Worm (Caenorhabditis elegans) whole organism, midembryonic: ENCODE results near the gene C18C4.7.
A peak's percentile ranks its signal among the peaks of the same experiment; 100 is the strongest.

ENCODE experiments used
- T22C8.4 ChIP-seq: fragments of 200-800 bp; sonication (Bioruptor generic); IDR thresholded peaks from 2 replicates; pipeline ENCODE4 v1.3.6; 2022; ENCODE audit warnings: missing genetic modification characterization, missing compliant biosample characterization
- cog-1 ChIP-seq: sonication (generic microtip); optimal IDR thresholded peaks from 2 replicates; lab custom pipeline; 2016; ENCODE audit warnings: missing genetic modification characterization, missing compliant biosample characterization
- flt-1 ChIP-seq: fragments of 200-800 bp; sonication (Bioruptor generic); IDR thresholded peaks from 2 replicates; pipeline ENCODE4 v1.3.6; 2022; ENCODE audit warnings: missing genetic modification characterization, missing compliant biosample characterization
- klf-2 ChIP-seq: fragments of 200-800 bp; sonication (Bioruptor generic); conservative IDR thresholded peaks from 2 replicates; pipeline ENCODE4 v1.3.6; 2022; ENCODE audit warnings: missing genetic modification reagents, missing genetic modification characterization, missing compliant biosample characterization
- med-1 ChIP-seq: sonication (generic microtip); optimal IDR thresholded peaks from 2 replicates; lab custom pipeline; 2017; ENCODE audit warnings: missing genetic modification characterization, mild to moderate bottlenecking, missing compliant biosample characterization, antibody characterized with exemption, missing genetic modification reagents; ENCODE audit not compliant: insufficient read depth
- ref-1 ChIP-seq: fragments of 200-800 bp; sonication (Bioruptor generic); conservative IDR thresholded peaks from 2 replicates; pipeline ENCODE4 v1.3.6; 2022; ENCODE audit warnings: missing genetic modification reagents, missing genetic modification characterization, missing compliant biosample characterization
- tab-1 ChIP-seq: fragments of 200-800 bp; sonication (Bioruptor generic); IDR thresholded peaks from 2 replicates; pipeline ENCODE4 v1.3.6; 2022; ENCODE audit warnings: missing genetic modification characterization, missing compliant biosample characterization
- ztf-23 ChIP-seq: fragments of 200-800 bp; sonication (Bioruptor generic); IDR thresholded peaks from 2 replicates; pipeline ENCODE4 v1.3.6; 2022; ENCODE audit warnings: missing genetic modification reagents, missing genetic modification characterization, missing compliant biosample characterization
- ztf-29 ChIP-seq: fragments of 200-800 bp; sonication (Bioruptor generic); IDR thresholded peaks from 2 replicates; pipeline ENCODE4 v1.3.6; 2022; ENCODE audit warnings: missing genetic modification reagents, missing genetic modification characterization, missing compliant biosample characterization

C18C4.7 gene

DNA sequence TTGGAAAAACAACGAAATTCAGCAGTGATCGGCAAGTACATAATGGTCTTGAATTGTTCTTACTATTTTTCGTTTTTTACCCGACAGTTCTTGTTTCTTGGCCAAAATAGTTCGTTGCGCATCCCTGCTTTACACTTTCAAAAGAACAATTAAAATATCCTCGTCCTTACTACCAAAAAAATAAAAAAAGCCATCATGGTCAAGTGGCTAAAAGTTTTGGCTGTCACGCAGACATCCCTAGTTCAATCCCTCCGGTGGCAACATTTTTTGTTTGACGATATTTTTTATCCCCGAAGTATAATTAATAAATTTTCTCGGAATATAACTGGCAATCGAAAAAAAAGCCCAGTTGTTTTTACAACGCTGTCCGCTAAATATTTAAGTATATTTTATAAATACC lies 24.9 kb upstream of the C18C4.7 start:
- TF ChIP-seq cog-1 (tag; lab: Kevin White, UChicago): no peak
- no peak for TF ChIP-seq med-1 (GFP tag; lab: Kevin White, UChicago)
- no peak for TF ChIP-seq ztf-29 (GFP tag; lab: Robert Waterston, UW)
- TF ChIP-seq flt-1 (GFP tag; lab: Robert Waterston, UW): no peak
- no peak for TF ChIP-seq ztf-23 (GFP tag; lab: Robert Waterston, UW)

DNA sequence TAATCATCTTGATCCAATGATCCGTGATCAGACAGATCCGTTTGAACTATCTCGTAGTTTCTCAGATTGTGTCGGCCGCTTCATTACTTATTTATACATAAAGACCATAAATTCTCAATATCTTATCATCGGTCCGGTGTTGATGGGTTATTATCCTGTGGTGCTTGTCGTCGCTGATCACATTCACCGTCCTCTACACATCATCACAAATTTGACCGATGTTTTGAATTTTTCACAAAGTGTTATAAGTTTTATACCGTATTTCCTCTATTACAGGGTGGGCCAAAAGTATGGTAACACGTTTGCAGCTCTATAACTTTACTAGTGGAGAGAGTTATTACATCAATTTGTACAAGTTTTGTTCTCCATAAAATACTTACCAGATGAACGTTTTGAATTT lies 20.9 kb upstream of the C18C4.7 start:
- TF ChIP-seq ztf-23 (GFP tag; lab: Robert Waterston, UW) (no peak), tab-1 (GFP tag; lab: Robert Waterston, UW) (no peak), flt-1 (GFP tag; lab: Robert Waterston, UW) (no peak), ztf-29 (GFP tag; lab: Robert Waterston, UW) (no peak), cog-1 (tag; lab: Kevin White, UChicago) (no peak)

DNA sequence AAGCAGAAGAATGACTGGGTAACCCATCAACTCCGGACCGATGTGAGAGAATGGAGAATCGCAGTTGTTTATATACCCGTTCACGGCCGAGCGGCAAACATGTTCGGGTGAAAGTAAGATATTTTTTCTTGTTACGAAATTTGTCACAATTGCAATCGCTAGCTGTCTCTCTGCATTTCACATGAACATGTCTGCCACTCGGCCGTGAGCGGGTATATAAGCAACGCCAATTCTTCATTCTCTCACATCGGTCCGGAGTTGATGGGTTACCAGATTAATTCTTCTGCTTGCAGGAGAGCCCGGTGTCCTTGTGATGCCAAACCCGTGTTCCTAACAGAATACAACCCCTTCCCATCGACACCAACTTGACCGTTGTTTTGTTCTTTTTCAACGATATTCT lies 20.0 kb upstream of the C18C4.7 start:
- TF ChIP-seq med-1 (GFP tag; lab: Kevin White, UChicago) (no peak), flt-1 (GFP tag; lab: Robert Waterston, UW) (no peak), tab-1 (GFP tag; lab: Robert Waterston, UW) (no peak), ztf-29 (GFP tag; lab: Robert Waterston, UW) (no peak), ztf-23 (GFP tag; lab: Robert Waterston, UW) (no peak)

DNA sequence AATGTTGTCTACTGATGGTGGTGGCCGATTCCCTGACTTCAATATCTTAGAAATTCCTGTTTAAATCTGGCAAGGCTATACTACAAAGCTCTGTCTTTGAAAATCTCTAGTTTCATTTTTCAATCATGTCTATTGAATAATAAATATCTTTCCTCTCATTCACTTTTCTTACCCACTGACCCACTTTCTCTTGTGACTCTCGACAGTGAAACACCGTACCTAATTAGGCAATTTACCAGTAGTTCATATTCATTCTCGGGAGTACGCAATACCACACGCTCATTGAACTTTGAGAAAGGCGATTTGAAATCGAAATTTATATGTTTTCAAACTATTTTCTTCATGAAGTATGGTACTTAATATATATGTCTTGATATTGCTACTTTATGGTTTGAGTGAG lies 17.8 kb upstream of the C18C4.7 start, which contains the start of gene CD4.11:
TSS of gene CD4.11 (plus strand) at position 301 of the 400 bp plus-strand sequence.
- TF ChIP-seq flt-1 (GFP tag; lab: Robert Waterston, UW) (no peak), T22C8.4 (GFP tag; lab: Robert Waterston, UW) (no peak), ztf-23 (GFP tag; lab: Robert Waterston, UW) (no peak), klf-2 (GFP tag; lab: Robert Waterston, UW) (no peak), ref-1 (GFP tag; lab: Robert Waterston, UW) (no peak), med-1 (GFP tag; lab: Kevin White, UChicago) (no peak), tab-1 (GFP tag; lab: Robert Waterston, UW) (no peak), ztf-29 (GFP tag; lab: Robert Waterston, UW) (no peak), cog-1 (tag; lab: Kevin White, UChicago) (no peak)

DNA sequence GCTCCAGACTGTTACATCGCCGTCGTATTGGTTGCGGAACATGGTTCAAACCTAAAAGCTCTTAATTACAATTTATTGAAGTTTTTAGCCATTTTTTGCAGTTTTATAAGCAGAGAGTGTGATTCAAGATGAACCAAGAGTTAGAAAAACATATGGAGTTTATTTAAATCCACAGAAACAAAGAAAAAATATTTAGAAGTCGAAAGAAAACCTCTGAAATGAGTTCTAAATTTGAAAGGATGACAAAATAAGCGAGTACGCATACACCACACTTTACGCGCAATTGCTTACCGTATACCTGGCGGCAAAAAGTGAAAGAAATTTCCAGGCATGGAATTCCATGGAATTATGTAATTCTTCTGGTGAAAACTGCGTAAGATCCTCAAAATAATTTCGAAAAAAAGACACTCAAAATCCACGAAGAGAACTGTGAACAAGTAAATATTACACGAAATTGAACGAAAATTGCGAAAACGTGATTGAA lies 17.3 kb upstream of the C18C4.7 start, which contains the start of gene pas-6:
TSS of gene pas-6 (minus strand) at position 51 of the 484 bp plus-strand sequence.
- TF ChIP-seq ztf-23 (GFP tag; lab: Robert Waterston, UW): no peak
- no peak for TF ChIP-seq klf-2 (GFP tag; lab: Robert Waterston, UW)
- TF ChIP-seq cog-1 (tag; lab: Kevin White, UChicago): no peak
- TF ChIP-seq T22C8.4 (GFP tag; lab: Robert Waterston, UW): no peak
- no peak for TF ChIP-seq ztf-29 (GFP tag; lab: Robert Waterston, UW)
- TF ChIP-seq med-1 (GFP tag; lab: Kevin White, UChicago): no peak
- TF ChIP-seq tab-1 (GFP tag; lab: Robert Waterston, UW): no peak
- no peak for TF ChIP-seq flt-1 (GFP tag; lab: Robert Waterston, UW)
- no peak for TF ChIP-seq ref-1 (GFP tag; lab: Robert Waterston, UW)

DNA sequence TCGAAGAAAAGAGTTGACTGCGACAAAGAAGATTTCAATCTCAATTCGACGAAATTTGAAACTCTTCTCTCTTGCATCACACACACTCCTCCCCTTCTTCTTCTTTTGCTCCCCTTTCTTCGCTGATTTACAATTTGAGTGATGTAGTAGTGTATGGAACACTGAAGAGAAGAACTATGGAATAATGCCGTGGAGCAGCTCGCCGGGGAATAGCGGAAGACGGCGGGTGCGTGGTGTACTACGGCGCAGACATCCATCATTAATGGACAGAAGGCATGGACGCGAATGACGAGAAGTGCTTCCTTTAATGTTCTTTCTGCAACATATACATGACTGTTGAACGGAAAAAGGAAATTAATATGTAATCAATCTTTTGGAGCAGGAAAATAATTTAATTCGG lies 15.8 kb upstream of the C18C4.7 start:
- TF ChIP-seq tab-1 (GFP tag; lab: Robert Waterston, UW) (no peak), flt-1 (GFP tag; lab: Robert Waterston, UW) (no peak), cog-1 (tag; lab: Kevin White, UChicago) (no peak), klf-2 (GFP tag; lab: Robert Waterston, UW) (no peak), ztf-29 (GFP tag; lab: Robert Waterston, UW) (no peak), med-1 (GFP tag; lab: Kevin White, UChicago) (no peak), ztf-23 (GFP tag; lab: Robert Waterston, UW) (no peak), T22C8.4 (GFP tag; lab: Robert Waterston, UW) (no peak), ref-1 (GFP tag; lab: Robert Waterston, UW) (no peak)

DNA sequence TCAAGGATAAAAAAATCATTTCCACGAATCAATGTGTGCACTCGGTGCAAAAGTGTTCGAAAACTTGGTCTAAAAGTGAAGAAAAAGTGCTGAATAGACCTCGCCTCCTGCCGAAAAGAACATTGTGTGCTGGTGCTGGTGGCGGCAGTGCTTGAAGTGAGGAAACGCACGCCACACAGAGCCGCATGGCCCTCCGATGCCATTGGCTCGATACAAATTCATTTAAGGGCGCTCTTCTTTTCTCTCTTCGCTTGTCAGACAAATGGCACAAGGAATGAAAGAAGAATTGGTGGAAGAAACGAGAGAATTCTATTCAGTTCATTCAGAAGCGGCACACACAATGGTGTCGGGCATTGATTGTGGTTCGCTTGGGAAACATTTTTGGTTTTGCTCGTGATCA lies 15.3 kb upstream of the C18C4.7 start:
- TF ChIP-seq tab-1 (GFP tag; lab: Robert Waterston, UW) (no peak), ztf-23 (GFP tag; lab: Robert Waterston, UW) (no peak), ztf-29 (GFP tag; lab: Robert Waterston, UW) (no peak), klf-2 (GFP tag; lab: Robert Waterston, UW) (no peak), med-1 (GFP tag; lab: Kevin White, UChicago) (no peak), flt-1 (GFP tag; lab: Robert Waterston, UW) (no peak), cog-1 (tag; lab: Kevin White, UChicago) (no peak), T22C8.4 (GFP tag; lab: Robert Waterston, UW) (no peak), ref-1 (GFP tag; lab: Robert Waterston, UW) (no peak)

DNA sequence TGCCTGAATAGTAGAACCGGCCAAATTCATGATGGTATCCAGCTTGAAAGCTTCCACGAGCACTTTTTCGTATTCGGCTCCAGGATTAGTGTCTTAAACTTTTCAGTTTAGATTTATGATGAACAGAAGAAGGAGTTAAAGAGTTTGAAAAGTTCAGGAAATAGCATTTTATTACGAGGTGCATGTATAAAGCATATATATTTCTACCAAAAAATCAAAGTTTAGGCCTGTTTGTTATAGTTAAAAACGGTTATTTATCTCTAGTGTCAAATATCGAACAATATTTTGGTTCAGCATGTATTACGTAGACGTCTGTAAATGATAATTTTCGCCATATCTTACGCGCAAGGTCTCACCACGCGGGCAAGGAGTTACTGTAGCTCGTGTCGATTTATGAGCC lies 14.3 kb upstream of the C18C4.7 start, which contains the start of gene klc-2:
TSS of gene klc-2 (minus strand) at position 101 of the 400 bp plus-strand sequence.
- TF ChIP-seq med-1 (GFP tag; lab: Kevin White, UChicago) (no peak), ztf-23 (GFP tag; lab: Robert Waterston, UW) (no peak), klf-2 (GFP tag; lab: Robert Waterston, UW) (no peak), ref-1 (GFP tag; lab: Robert Waterston, UW) (no peak), tab-1 (GFP tag; lab: Robert Waterston, UW) (no peak), ztf-29 (GFP tag; lab: Robert Waterston, UW) (no peak), T22C8.4 (GFP tag; lab: Robert Waterston, UW) (no peak), cog-1 (tag; lab: Kevin White, UChicago) (no peak), flt-1 (GFP tag; lab: Robert Waterston, UW) (no peak)

DNA sequence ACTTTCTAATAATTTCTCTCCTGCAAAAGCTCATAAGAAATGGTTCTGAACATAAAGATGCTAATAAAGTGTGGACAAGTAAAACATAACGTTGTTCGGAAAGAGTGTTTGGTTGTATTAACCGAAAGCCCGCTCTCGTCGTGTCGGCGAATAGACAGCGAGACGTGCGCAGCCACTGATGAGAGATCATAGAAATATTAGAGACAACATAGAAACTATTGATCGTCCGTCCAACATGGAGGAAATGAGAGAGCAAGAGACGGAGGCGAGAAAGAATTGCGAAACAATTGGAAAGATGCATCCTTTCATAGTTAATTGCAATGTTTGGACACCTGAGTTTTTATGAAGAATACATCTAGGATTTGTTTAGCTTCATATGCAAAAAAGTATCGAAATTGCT lies 13.5 kb upstream of the C18C4.7 start:
- TF ChIP-seq cog-1 (tag; lab: Kevin White, UChicago) (peak; percentile 73), med-1 (GFP tag; lab: Kevin White, UChicago) (no peak), klf-2 (GFP tag; lab: Robert Waterston, UW) (no peak), T22C8.4 (GFP tag; lab: Robert Waterston, UW) (peak; percentile 79), flt-1 (GFP tag; lab: Robert Waterston, UW) (no peak), ref-1 (GFP tag; lab: Robert Waterston, UW) (no peak), ztf-23 (GFP tag; lab: Robert Waterston, UW) (no peak), tab-1 (GFP tag; lab: Robert Waterston, UW) (no peak), ztf-29 (GFP tag; lab: Robert Waterston, UW) (0 out of 2 replicates have a peak, but pooled peaks have one; percentile 19)
